ENCODE assay signal across 2 fruit fly cellular contexts in genomic region chrX:2645593-2645992, dm6.
TF ChIP-seq lines count a peak whose summit lies in the region.

No protein-coding gene starts in this region.

- TF ChIP-seq CTCF in whole organism, embryonic (GFP tag; optimal IDR thresholded peaks at IDR 0.05; lab: Kevin White, UChicago): no peak

TF ChIP-seq in whole organism, embryonic, 481 proteins besides CTCF, POLR2A, EP300 and RAD21:
- TF ChIP-seq Bteb2 (GFP tag; optimal IDR thresholded peaks at IDR 0.05; lab: Kevin White, UChicago) (no peak), CG3847 (GFP tag; IDR thresholded peaks at IDR 0.05; lab: Robert Waterston, UW) (no peak), Pdp1 (GFP tag; optimal IDR thresholded peaks at IDR 0.05; lab: Kevin White, UChicago) (peak in 1 of 2 experiments; percentile 73), Nf-YB (GFP tag; optimal IDR thresholded peaks at IDR 0.05; lab: Kevin White, UChicago) (no peak), CG6813 (GFP tag; optimal IDR thresholded peaks at IDR 0.05; lab: Kevin White, UChicago) (no peak), sr (GFP tag; IDR thresholded peaks at IDR 0.05; lab: Robert Waterston, UW) (peak; percentile 79; the same call in 2 of the 3 replicates), Taf1 (GFP tag; IDR thresholded peaks at IDR 0.05; lab: Robert Waterston, UW) (no peak), bigmax (GFP tag; optimal IDR thresholded peaks at IDR 0.05; lab: Kevin White, UChicago) (no peak), CG15601 (tag; optimal IDR thresholded peaks at IDR 0.05; lab: Kevin White, UChicago) (no peak), ro (GFP tag; IDR thresholded peaks at IDR 0.05; lab: Robert Waterston, UW) (no peak), pan (optimal IDR thresholded peaks at IDR 0.05; lab: Kevin White, UChicago) (no peak), pan (GFP tag; optimal IDR thresholded peaks at IDR 0.05 in 1 of 2, IDR thresholded peaks at IDR 0.05 in 1 of 2) (no peak), Jarid2 (GFP tag; optimal IDR thresholded peaks at IDR 0.05; lab: Kevin White, UChicago) (no peak), Xbp1 (GFP tag; optimal IDR thresholded peaks at IDR 0.05; lab: Kevin White, UChicago) (no peak), CG4617 (GFP tag; optimal IDR thresholded peaks at IDR 0.05; lab: Kevin White, UChicago; ENCODE audit: borderline replicate concordance) (no peak), CG2199 (GFP tag; IDR thresholded peaks at IDR 0.05; lab: Robert Waterston, UW) (peak; percentile 21; the same call in 1 of the 3 replicates), Dbx (GFP tag; IDR thresholded peaks at IDR 0.05; lab: Robert Waterston, UW) (no peak), Ada2b (GFP tag; IDR thresholded peaks at IDR 0.05; lab: Robert Waterston, UW) (no peak), Dp (GFP tag; optimal IDR thresholded peaks at IDR 0.05; lab: Kevin White, UChicago) (no peak), fu2 (GFP tag; optimal IDR thresholded peaks at IDR 0.05; lab: Kevin White, UChicago) (no peak), maf-S (GFP tag; optimal IDR thresholded peaks at IDR 0.05; lab: Kevin White, UChicago) (no peak), hth (optimal IDR thresholded peaks at IDR 0.05; lab: Kevin White, UChicago) (no peak), CG17328 (GFP tag; IDR thresholded peaks at IDR 0.05; lab: Robert Waterston, UW) (no peak), bowl (GFP tag; IDR thresholded peaks at IDR 0.05; lab: Robert Waterston, UW) (no peak), Ets97D (GFP tag; optimal IDR thresholded peaks at IDR 0.05; lab: Kevin White, UChicago) (no peak)
TF ChIP-seq in whole organism, embryonic: peak in this region for 3.

TF ChIP-seq in whole organism, wandering third instar larva, 38 proteins besides CTCF, POLR2A, EP300 and RAD21:
- TF ChIP-seq N (GFP tag; optimal IDR thresholded peaks at IDR 0.05; lab: Kevin White, UChicago): peak; percentile 9
- peak; percentile 50 for TF ChIP-seq Myc (optimal IDR thresholded peaks at IDR 0.05; lab: Kevin White, UChicago)
- no peak for TF ChIP-seq OdsH (GFP tag; optimal IDR thresholded peaks at IDR 0.05; lab: Kevin White, UChicago)
